Worm (Caenorhabditis elegans): ENCODE measurements around the gene Y17D7C.2.

Y17D7C.2 gene

DNA sequence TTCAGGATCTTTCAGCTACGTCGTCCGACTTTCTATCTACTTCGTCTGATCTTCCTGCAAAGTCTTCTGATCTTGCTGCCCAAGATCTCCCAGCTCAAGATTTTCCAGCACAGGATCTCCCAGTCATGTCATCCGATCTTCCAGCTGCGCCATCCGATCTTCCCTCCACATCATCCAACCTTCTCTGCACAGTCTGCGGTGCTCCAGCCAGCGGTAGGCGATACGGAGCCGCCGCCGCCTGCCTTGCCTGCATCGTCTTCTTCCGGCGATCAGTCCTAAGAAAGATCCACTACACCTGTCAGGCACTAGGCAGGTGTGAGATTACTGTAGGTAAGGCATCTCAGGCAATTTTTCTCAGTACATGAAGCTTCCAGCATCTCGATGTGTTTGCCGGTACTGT lies 20.5 kb downstream of the Y17D7C.2 start, which contains the start of gene nhr-241:
nhr-241 (plus strand) TSS at position 126 of the 400 bp plus-strand sequence.
- no peak for TF ChIP-seq ceh-36 (tag; optimal IDR thresholded peaks at IDR 0.05)
- no peak for TF ChIP-seq scrt-1 (GFP tag; IDR thresholded peaks at IDR 0.05)
- no peak for TF ChIP-seq B0310.2 (tag; optimal IDR thresholded peaks at IDR 0.05)
- TF ChIP-seq hmbx-1 (tag; optimal IDR thresholded peaks at IDR 0.05) = no peak
- TF ChIP-seq ets-7 (tag; optimal IDR thresholded peaks at IDR 0.05) = no peak
- TF ChIP-seq pes-1 (GFP tag; IDR thresholded peaks at IDR 0.05) = no peak
- no peak for TF ChIP-seq F13C5.2 (tag; optimal IDR thresholded peaks at IDR 0.05)
- no peak for TF ChIP-seq sea-1 (GFP tag; conservative IDR thresholded peaks at IDR 0.05)
- TF ChIP-seq aly-1 (tag; optimal IDR thresholded peaks at IDR 0.05) = no peak
- TF ChIP-seq ceh-13 (GFP tag; optimal IDR thresholded peaks at IDR 0.05) = no peak
- no peak for TF ChIP-seq flt-1 (GFP tag; IDR thresholded peaks at IDR 0.05)
- TF ChIP-seq tra-4 (tag; optimal IDR thresholded peaks at IDR 0.05) = no peak
- TF ChIP-seq hnd-1 (tag; optimal IDR thresholded peaks at IDR 0.05) = no peak
- no peak for TF ChIP-seq tbx-11 (GFP tag; IDR thresholded peaks at IDR 0.05)
- no peak for TF ChIP-seq hmg-4 (GFP tag; optimal IDR thresholded peaks at IDR 0.05)
- TF ChIP-seq ama-1 (optimal IDR thresholded peaks at IDR 0.05) = no peak
- no peak for TF ChIP-seq tbx-37 (GFP tag; conservative IDR thresholded peaks at IDR 0.05)

DNA sequence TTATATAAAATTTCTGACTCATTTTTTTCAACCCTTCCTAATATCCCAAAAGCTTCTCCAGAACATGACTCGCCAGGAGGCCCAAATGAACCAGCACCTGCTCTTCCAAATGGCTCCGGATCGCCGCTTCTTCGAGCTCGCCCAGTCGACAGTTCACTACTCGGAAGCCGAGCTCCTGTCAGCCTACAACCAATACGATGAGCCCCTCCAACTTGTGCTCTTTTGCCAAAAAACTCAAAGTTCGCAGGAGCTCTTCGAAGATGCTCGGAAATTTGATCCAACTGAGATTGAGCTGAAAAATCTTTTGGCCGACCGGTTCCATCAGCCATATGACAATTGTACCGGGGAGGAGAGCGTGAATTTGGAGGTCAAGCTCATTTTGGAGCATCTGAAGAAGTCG lies 24.3 kb downstream of the Y17D7C.2 start:
- TF ChIP-seq hmg-4 (GFP tag; optimal IDR thresholded peaks at IDR 0.05) = no peak
- no peak for TF ChIP-seq ets-7 (tag; optimal IDR thresholded peaks at IDR 0.05)
- TF ChIP-seq aly-1 (tag; optimal IDR thresholded peaks at IDR 0.05) = no peak
- no peak for TF ChIP-seq B0310.2 (tag; optimal IDR thresholded peaks at IDR 0.05)
- TF ChIP-seq tbx-11 (GFP tag; IDR thresholded peaks at IDR 0.05) = no peak

DNA sequence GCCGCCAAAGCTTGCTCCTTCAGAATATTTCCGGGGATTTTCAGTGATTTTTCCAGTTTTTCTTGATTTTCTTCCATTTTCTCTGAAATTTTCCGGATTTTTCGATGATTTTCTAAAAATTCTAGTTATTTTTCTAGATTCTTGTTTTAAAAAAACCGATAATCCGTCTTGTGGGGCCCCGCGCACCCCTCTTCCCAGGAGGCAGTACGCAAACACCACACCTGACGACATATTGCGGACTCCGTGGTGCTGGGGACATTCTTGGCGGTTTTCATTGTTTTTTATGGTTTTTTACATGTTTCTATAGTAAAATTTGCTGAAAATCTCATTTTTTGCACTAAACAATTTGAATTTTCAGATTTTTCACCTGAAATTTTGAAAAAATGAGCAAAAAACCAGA lies 30.1 kb downstream of the Y17D7C.2 start, which contains the start of the genes ubc-19 and Y69H2.7:
ubc-19 (minus strand) TSS at position 82 of the 400 bp plus-strand sequence.
Y69H2.7 (plus strand) TSS at position 309 of the 400 bp plus-strand sequence.
- TF ChIP-seq hmg-4 (GFP tag; optimal IDR thresholded peaks at IDR 0.05) (peak; percentile 5), B0310.2 (tag; optimal IDR thresholded peaks at IDR 0.05) (no peak)

DNA sequence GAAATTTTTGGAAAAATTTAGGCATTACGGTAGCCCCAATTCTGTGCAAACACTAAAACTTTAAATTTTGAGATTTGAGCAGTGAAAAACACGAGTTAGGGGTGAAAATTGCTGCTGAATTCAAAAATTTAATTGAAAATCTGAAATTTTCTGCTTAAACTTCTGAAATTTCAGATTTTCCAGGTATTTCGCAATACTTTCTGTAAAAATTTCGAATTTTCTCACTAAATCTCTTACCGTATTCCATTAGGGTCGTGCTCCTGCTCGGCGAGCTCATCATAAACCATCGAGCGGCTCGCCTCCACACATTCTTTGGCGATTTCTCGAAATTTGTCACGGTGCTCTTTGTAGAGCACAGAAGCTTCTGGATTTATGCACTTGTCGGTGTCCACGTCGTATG lies 32.4 kb downstream of the Y17D7C.2 start:
- TF ChIP-seq tra-4 (tag; optimal IDR thresholded peaks at IDR 0.05) (no peak), ceh-13 (GFP tag; optimal IDR thresholded peaks at IDR 0.05) (no peak), ceh-36 (tag; optimal IDR thresholded peaks at IDR 0.05) (no peak), aly-1 (tag; optimal IDR thresholded peaks at IDR 0.05) (no peak), pes-1 (GFP tag; IDR thresholded peaks at IDR 0.05) (no peak), B0310.2 (tag; optimal IDR thresholded peaks at IDR 0.05) (no peak), F13C5.2 (tag; optimal IDR thresholded peaks at IDR 0.05) (no peak), ama-1 (optimal IDR thresholded peaks at IDR 0.05) (no peak), scrt-1 (GFP tag; IDR thresholded peaks at IDR 0.05) (no peak), hnd-1 (tag; optimal IDR thresholded peaks at IDR 0.05) (no peak), tbx-11 (GFP tag; IDR thresholded peaks at IDR 0.05) (no peak), hmg-4 (GFP tag; optimal IDR thresholded peaks at IDR 0.05) (no peak), hmbx-1 (tag; optimal IDR thresholded peaks at IDR 0.05) (no peak), ets-7 (tag; optimal IDR thresholded peaks at IDR 0.05) (no peak), tbx-37 (GFP tag; conservative IDR thresholded peaks at IDR 0.05) (no peak), sea-1 (GFP tag; conservative IDR thresholded peaks at IDR 0.05) (no peak), flt-1 (GFP tag; IDR thresholded peaks at IDR 0.05) (no peak)

DNA sequence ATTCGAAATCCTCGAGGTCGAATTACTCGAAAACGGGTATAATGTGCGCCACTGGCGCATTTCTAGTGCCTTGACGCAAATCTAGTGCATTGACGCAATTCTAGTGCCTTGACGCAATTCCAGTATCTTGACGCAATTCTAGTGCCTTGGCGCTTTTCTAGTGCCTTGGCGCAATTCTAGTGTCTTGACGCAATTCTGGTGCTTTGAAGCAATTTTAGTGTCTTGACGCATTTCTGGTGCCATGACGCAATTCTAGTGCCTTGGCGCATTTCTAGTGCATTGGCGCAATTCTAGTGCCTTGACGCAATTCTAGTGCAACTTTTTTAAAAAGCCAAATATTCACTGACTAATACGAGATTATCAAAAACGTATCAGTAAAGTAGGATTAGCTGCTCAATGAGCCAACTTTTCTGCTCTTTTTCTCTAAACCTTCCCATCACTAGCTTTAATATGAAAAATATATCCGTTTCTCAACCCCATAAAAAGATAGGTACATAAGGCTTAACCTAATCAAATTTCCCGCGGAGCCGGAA lies 35.3 kb downstream of the Y17D7C.2 start, which contains the start of gene Y69H2.17:
Y69H2.17 (plus strand) TSS at position 483 of the 533 bp plus-strand sequence.
- no peak for TF ChIP-seq tra-4 (tag; optimal IDR thresholded peaks at IDR 0.05)
- no peak for TF ChIP-seq scrt-1 (GFP tag; IDR thresholded peaks at IDR 0.05)
- no peak for TF ChIP-seq sea-1 (GFP tag; conservative IDR thresholded peaks at IDR 0.05)
- no peak for TF ChIP-seq pes-1 (GFP tag; IDR thresholded peaks at IDR 0.05)
- no peak for TF ChIP-seq ceh-13 (GFP tag; optimal IDR thresholded peaks at IDR 0.05)
- no peak for TF ChIP-seq B0310.2 (tag; optimal IDR thresholded peaks at IDR 0.05)
- TF ChIP-seq ets-7 (tag; optimal IDR thresholded peaks at IDR 0.05) = no peak
- TF ChIP-seq tbx-37 (GFP tag; conservative IDR thresholded peaks at IDR 0.05) = no peak
- no peak for TF ChIP-seq ceh-36 (tag; optimal IDR thresholded peaks at IDR 0.05)
- TF ChIP-seq F13C5.2 (tag; optimal IDR thresholded peaks at IDR 0.05) = no peak
- TF ChIP-seq hmg-4 (GFP tag; optimal IDR thresholded peaks at IDR 0.05) = no peak

DNA sequence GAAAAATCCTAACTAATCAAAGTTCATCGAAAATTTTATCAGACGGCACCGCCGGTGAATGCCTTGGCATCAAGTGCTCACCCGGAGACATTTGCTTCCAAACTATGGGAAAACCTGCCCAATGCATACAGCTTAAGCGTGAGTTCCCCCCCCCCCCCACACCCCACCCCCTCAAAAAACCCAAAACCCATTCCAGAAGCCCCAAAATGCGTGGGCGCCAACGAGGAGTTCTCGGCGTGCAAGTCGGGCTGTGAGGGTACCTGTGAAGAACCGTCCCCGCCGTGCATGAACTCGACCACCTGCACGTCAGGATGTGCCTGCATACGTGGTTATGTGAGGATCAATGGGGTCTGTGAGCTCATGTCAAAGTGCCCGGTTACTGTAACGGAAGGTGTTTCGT lies 45.4 kb downstream of the Y17D7C.2 start:
- TF ChIP-seq tra-4 (tag; optimal IDR thresholded peaks at IDR 0.05) (no peak), aly-1 (tag; optimal IDR thresholded peaks at IDR 0.05) (no peak), tbx-37 (GFP tag; conservative IDR thresholded peaks at IDR 0.05) (no peak), hmg-4 (GFP tag; optimal IDR thresholded peaks at IDR 0.05) (no peak), flt-1 (GFP tag; IDR thresholded peaks at IDR 0.05) (no peak)

DNA sequence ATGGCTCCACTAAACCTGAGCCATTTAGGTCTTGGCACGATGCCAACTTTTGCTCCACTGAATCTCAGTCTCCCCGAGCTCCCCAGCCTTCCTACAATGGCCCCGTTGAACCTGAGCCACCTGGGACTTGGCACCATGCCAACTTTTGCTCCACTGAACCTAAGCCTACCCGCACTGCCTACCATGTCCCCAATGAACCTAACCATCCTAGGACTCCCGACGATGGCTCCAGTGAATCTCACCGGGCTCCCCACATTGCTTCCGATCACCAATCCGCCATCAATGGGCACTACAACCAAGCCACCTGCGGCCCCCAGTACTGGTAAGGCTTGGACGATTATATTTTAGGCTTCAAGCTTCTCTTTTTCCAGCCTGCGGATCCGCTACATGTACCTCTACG lies 48.0 kb downstream of the Y17D7C.2 start:
- TF ChIP-seq aly-1 (tag; optimal IDR thresholded peaks at IDR 0.05) (peak; percentile 27), tbx-11 (GFP tag; IDR thresholded peaks at IDR 0.05) (no peak)

DNA sequence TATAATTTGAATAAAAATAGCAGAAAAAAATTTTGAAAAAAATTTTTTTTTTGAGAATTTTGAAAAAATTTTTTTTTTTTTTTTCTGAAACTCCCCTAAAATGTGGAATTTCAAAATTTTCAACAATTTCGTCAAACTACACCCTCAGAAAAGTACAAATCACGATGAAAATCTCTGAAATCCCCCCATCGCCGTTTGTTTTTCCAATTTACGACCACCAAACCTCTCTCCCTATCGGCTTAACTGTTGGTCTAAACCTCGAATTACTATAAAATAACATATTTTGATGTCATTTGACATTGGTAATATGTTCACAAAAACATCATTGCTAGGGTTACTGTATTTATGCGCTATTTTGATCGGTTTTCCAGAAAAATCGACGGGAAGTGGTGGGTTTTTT lies 49.8 kb downstream of the Y17D7C.2 start, which contains the start of gene Y69H2.10:
Y69H2.10 (plus strand) TSS at position 301 of the 400 bp plus-strand sequence.
- no peak for TF ChIP-seq pes-1 (GFP tag; IDR thresholded peaks at IDR 0.05)
- TF ChIP-seq flt-1 (GFP tag; IDR thresholded peaks at IDR 0.05) = no peak
- no peak for TF ChIP-seq aly-1 (tag; optimal IDR thresholded peaks at IDR 0.05)
- no peak for TF ChIP-seq tbx-11 (GFP tag; IDR thresholded peaks at IDR 0.05)
- no peak for TF ChIP-seq scrt-1 (GFP tag; IDR thresholded peaks at IDR 0.05)
- no peak for TF ChIP-seq hmbx-1 (tag; optimal IDR thresholded peaks at IDR 0.05)
- TF ChIP-seq ceh-36 (tag; optimal IDR thresholded peaks at IDR 0.05) = no peak
- no peak for TF ChIP-seq ets-7 (tag; optimal IDR thresholded peaks at IDR 0.05)
